Worm (Caenorhabditis elegans) whole organism, L4 larva: ENCODE measurements around the gene Y55B1AR.2.

ENCODE experiments used
- D1046.2 ChIP-seq: fragments of 200-800 bp; sonication (Bioruptor generic); IDR thresholded peaks from 2 replicates; pipeline ENCODE4 v1.3.6; 2022; ENCODE audit warnings: missing genetic modification characterization, missing compliant biosample characterization
- F26F4.8 ChIP-seq: fragments of 200-800 bp; sonication (Bioruptor generic); conservative IDR thresholded peaks from 2 replicates; pipeline ENCODE4 v1.3.6; 2022; ENCODE audit warnings: missing genetic modification characterization, missing compliant biosample characterization
- R02D3.7 ChIP-seq: fragments of 150-350 bp; sonication (generic microtip); optimal IDR thresholded peaks from 3 replicates; lab custom pipeline; 2014; ENCODE audit warnings: missing biosample characterization, missing genetic modification characterization
- T20F7.1 ChIP-seq: fragments of 200-800 bp; sonication (Bioruptor generic); optimal IDR thresholded peaks from 2 replicates; lab custom pipeline; 2018; ENCODE audit warnings: mild to moderate bottlenecking, missing genetic modification characterization, missing compliant biosample characterization
- T26A8.4 ChIP-seq: fragments of 200-800 bp; sonication (Bioruptor generic); IDR thresholded peaks from 2 replicates; pipeline ENCODE4 v1.3.6; 2022; ENCODE audit warnings: missing genetic modification characterization, missing compliant biosample characterization
- Y48G9A.11 ChIP-seq: fragments of 200-800 bp; sonication (Bioruptor generic); IDR thresholded peaks from 2 replicates; pipeline ENCODE4 v1.3.6; 2022; ENCODE audit warnings: missing genetic modification reagents, missing genetic modification characterization, missing compliant biosample characterization
- Y5F2A.4 ChIP-seq: fragments of 200-800 bp; sonication (Bioruptor generic); optimal IDR thresholded peaks from 2 replicates; lab custom pipeline; 2018; ENCODE audit warnings: mild to moderate bottlenecking, missing genetic modification characterization, missing compliant biosample characterization
- Y75B8A.6 ChIP-seq: fragments of 200-800 bp; sonication (Bioruptor generic); IDR thresholded peaks from 2 replicates; pipeline ENCODE4 v1.3.6; 2022; ENCODE audit warnings: missing genetic modification reagents, missing genetic modification characterization, missing compliant biosample characterization
- aha-1 ChIP-seq: fragments of 150-350 bp; peaks from one replicate; lab custom pipeline; 2014; ENCODE audit warnings: missing biosample characterization, missing genetic modification characterization
- aly-2 ChIP-seq: sonication (generic microtip); optimal IDR thresholded peaks from 2 replicates; lab custom pipeline; 2018; ENCODE audit warnings: missing biosample characterization, missing genetic modification characterization
- ama-1 ChIP-seq: fragments of 150-350 bp; optimal IDR thresholded peaks from 2 replicates; lab custom pipeline; 2014; ENCODE audit warnings: inconsistent platforms, mixed read lengths
- arid-1 ChIP-seq: fragments of 200-800 bp; sonication (Bioruptor generic); conservative IDR thresholded peaks from 2 replicates; pipeline ENCODE4 v1.3.6; 2022; ENCODE audit warnings: missing genetic modification reagents, missing genetic modification characterization, missing compliant biosample characterization
- ceh-32 ChIP-seq: sonication (generic microtip); optimal IDR thresholded peaks from 2 replicates; lab custom pipeline; 2016; ENCODE audit warnings: mild to moderate bottlenecking, missing genetic modification characterization, missing compliant biosample characterization; ENCODE audit not compliant: poor library complexity
- cey-2 ChIP-seq: sonication (generic microtip); optimal IDR thresholded peaks from 3 replicates; lab custom pipeline; 2017; ENCODE audit warnings: missing genetic modification characterization, mild to moderate bottlenecking, missing compliant biosample characterization, antibody characterized with exemption, borderline replicate concordance; ENCODE audit not compliant: insufficient read depth
- daf-19 ChIP-seq: fragments of 200-800 bp; sonication (Bioruptor generic); conservative IDR thresholded peaks from 2 replicates; pipeline ENCODE4 v1.3.6; 2022; ENCODE audit warnings: missing genetic modification characterization, missing compliant biosample characterization
- dpl-1 ChIP-seq: fragments of 150-350 bp; optimal IDR thresholded peaks from 2 replicates; lab custom pipeline; 2014; ENCODE audit warnings: missing biosample characterization, missing genetic modification reagents, missing genetic modification characterization
- dve-1 ChIP-seq: sonication (generic microtip); optimal IDR thresholded peaks from 2 replicates; lab custom pipeline; 2017; ENCODE audit warnings: antibody characterized with exemption, mild to moderate bottlenecking, missing genetic modification characterization, missing compliant biosample characterization; ENCODE audit not compliant: insufficient read depth
- egl-27 ChIP-seq: sonication (generic microtip); optimal IDR thresholded peaks from 3 replicates; lab custom pipeline; 2017; ENCODE audit warnings: missing biosample characterization, missing genetic modification reagents, missing genetic modification characterization
- egl-43 ChIP-seq: fragments of 200-800 bp; sonication (Bioruptor generic); IDR thresholded peaks from 2 replicates; pipeline ENCODE4 v1.3.6; 2022; ENCODE audit warnings: missing genetic modification reagents, missing genetic modification characterization, missing compliant biosample characterization
- fkh-10 ChIP-seq: fragments of 150-350 bp; optimal IDR thresholded peaks from 2 replicates; lab custom pipeline; 2014; ENCODE audit warnings: missing biosample characterization, missing genetic modification reagents, missing genetic modification characterization
- fos-1 ChIP-seq: fragments of 150-350 bp; optimal IDR thresholded peaks from 2 replicates; lab custom pipeline; 2014; ENCODE audit warnings: missing biosample characterization, missing genetic modification characterization
- gei-8 ChIP-seq: fragments of 200-800 bp; sonication (Bioruptor generic); optimal IDR thresholded peaks from 2 replicates; lab custom pipeline; 2018; ENCODE audit warnings: mild to moderate bottlenecking, missing genetic modification characterization, missing compliant biosample characterization
- hif-1 ChIP-seq, 2 experiments: sonication (generic microtip); optimal IDR thresholded peaks; 2 replicates each; lab custom pipeline; 2016 to 2017; ENCODE audit warnings: missing compliant biosample characterization in 2 of 2, missing genetic modification characterization in 2 of 2, missing genetic modification reagents in 2 of 2, missing genotype in 2 of 2, mild to moderate bottlenecking in 1 of 2
- hlh-30 ChIP-seq: sonication (generic microtip); optimal IDR thresholded peaks from 2 replicates; lab custom pipeline; 2017; ENCODE audit warnings: antibody characterized with exemption, mild to moderate bottlenecking, missing genetic modification characterization, missing compliant biosample characterization; ENCODE audit not compliant: insufficient read depth
- hmg-1.1 ChIP-seq: fragments of 200-800 bp; sonication (Bioruptor generic); IDR thresholded peaks from 2 replicates; pipeline ENCODE4 v1.3.6; 2022; ENCODE audit warnings: missing genetic modification reagents, missing genetic modification characterization, missing compliant biosample characterization
- lin-29 ChIP-seq: fragments of 200-800 bp; sonication (Bioruptor generic); IDR thresholded peaks from 2 replicates; pipeline ENCODE4 v1.3.6; 2022; ENCODE audit warnings: missing genetic modification reagents, missing genetic modification characterization, missing compliant biosample characterization
- lin-38 ChIP-seq: fragments of 200-800 bp; sonication (Bioruptor generic); IDR thresholded peaks from 2 replicates; pipeline ENCODE4 v1.3.6; 2022; ENCODE audit warnings: missing genetic modification reagents, missing genetic modification characterization, missing compliant biosample characterization
- lir-3 ChIP-seq: sonication (generic microtip); optimal IDR thresholded peaks from 2 replicates; lab custom pipeline; 2016; ENCODE audit warnings: mild to moderate bottlenecking, missing genetic modification characterization, missing compliant biosample characterization
- lsy-2 ChIP-seq, 2 experiments: fragments of 150-350 bp in 1 of 2; sonication (generic microtip) in 1 of 2; optimal IDR thresholded peaks; 2 replicates each; lab custom pipeline; 2014 to 2017; ENCODE audit warnings: missing biosample characterization in 2 of 2, missing genetic modification characterization in 2 of 2
- madf-9 ChIP-seq: fragments of 200-800 bp; sonication (Bioruptor generic); conservative IDR thresholded peaks from 2 replicates; pipeline ENCODE4 v1.3.6; 2022; ENCODE audit warnings: missing genetic modification reagents, missing genetic modification characterization, missing compliant biosample characterization
- mdl-1 ChIP-seq, 2 experiments: fragments of 150-350 bp in 1 of 2; sonication (generic microtip) in 1 of 2; optimal IDR thresholded peaks; 2 replicates each; lab custom pipeline; 2014 to 2017; ENCODE audit warnings: missing biosample characterization in 2 of 2, missing genetic modification characterization in 2 of 2
- mep-1 ChIP-seq: fragments of 150-350 bp; sonication (generic microtip); optimal IDR thresholded peaks from 3 replicates; lab custom pipeline; 2014; ENCODE audit warnings: missing biosample characterization, missing genetic modification characterization
- mes-2 ChIP-seq: sonication (generic microtip); optimal IDR thresholded peaks from 2 replicates; lab custom pipeline; 2016; ENCODE audit warnings: missing genotype, mild to moderate bottlenecking, missing genetic modification characterization, missing compliant biosample characterization; ENCODE audit not compliant: poor library complexity, severe bottlenecking
- nhr-10 ChIP-seq: fragments of 150-350 bp; optimal IDR thresholded peaks from 2 replicates; lab custom pipeline; 2014; ENCODE audit warnings: missing biosample characterization, missing genetic modification characterization
- nhr-111 ChIP-seq: fragments of 200-800 bp; sonication (Bioruptor generic); optimal IDR thresholded peaks from 2 replicates; lab custom pipeline; 2018; ENCODE audit warnings: mild to moderate bottlenecking, missing genetic modification characterization, missing compliant biosample characterization
- nhr-237 ChIP-seq: sonication (generic microtip); optimal IDR thresholded peaks from 2 replicates; lab custom pipeline; 2017; ENCODE audit warnings: missing biosample characterization, missing genetic modification characterization
- nhr-48 ChIP-seq: sonication (generic microtip); optimal IDR thresholded peaks from 2 replicates; lab custom pipeline; 2016; ENCODE audit warnings: mild to moderate bottlenecking, missing genetic modification characterization, missing compliant biosample characterization
- nhr-77 ChIP-seq: fragments of 150-350 bp; optimal IDR thresholded peaks from 2 replicates; lab custom pipeline; 2014; ENCODE audit warnings: missing biosample characterization, missing genetic modification characterization
- php-3 ChIP-seq: fragments of 200-800 bp; sonication (Bioruptor generic); IDR thresholded peaks from 2 replicates; pipeline ENCODE4 v1.3.6; 2022; ENCODE audit warnings: missing genetic modification reagents, missing genetic modification characterization, missing compliant biosample characterization
- pqm-1 ChIP-seq: sonication (generic microtip); optimal IDR thresholded peaks from 2 replicates; lab custom pipeline; 2017; ENCODE audit warnings: missing biosample characterization, missing genetic modification characterization
- sdz-12 ChIP-seq: fragments of 200-800 bp; sonication (Bioruptor generic); optimal IDR thresholded peaks from 2 replicates; lab custom pipeline; 2018; ENCODE audit warnings: mild to moderate bottlenecking, missing genetic modification characterization, missing compliant biosample characterization
- spr-1 ChIP-seq: sonication (generic microtip); optimal IDR thresholded peaks from 2 replicates; lab custom pipeline; 2016; ENCODE audit warnings: mild to moderate bottlenecking, missing genetic modification characterization, missing compliant biosample characterization
- tag-97 ChIP-seq: fragments of 200-800 bp; sonication (Bioruptor generic); IDR thresholded peaks from 2 replicates; pipeline ENCODE4 v1.3.6; 2022; ENCODE audit warnings: missing genetic modification characterization, missing compliant biosample characterization
- unc-39 ChIP-seq: sonication (generic microtip); optimal IDR thresholded peaks from 2 replicates; lab custom pipeline; 2017; ENCODE audit warnings: missing biosample characterization, missing genetic modification characterization
- vab-7 ChIP-seq: fragments of 200-800 bp; sonication (Bioruptor generic); IDR thresholded peaks from 2 replicates; pipeline ENCODE4 v1.3.6; 2022; ENCODE audit warnings: missing genetic modification reagents, missing genetic modification characterization, missing compliant biosample characterization
- zfp-2 ChIP-seq: sonication (generic microtip); optimal IDR thresholded peaks from 2 replicates; lab custom pipeline; 2016; ENCODE audit warnings: mild to moderate bottlenecking, missing genetic modification characterization, missing compliant biosample characterization
- zip-11 ChIP-seq: fragments of 200-800 bp; sonication (Bioruptor generic); IDR thresholded peaks from 2 replicates; pipeline ENCODE4 v1.3.6; 2022; ENCODE audit warnings: missing genetic modification characterization, missing compliant biosample characterization
- ztf-11 ChIP-seq: fragments of 150-350 bp; optimal IDR thresholded peaks from 2 replicates; lab custom pipeline; 2014; ENCODE audit warnings: missing biosample characterization, missing genetic modification characterization
- ztf-7 ChIP-seq: fragments of 150-350 bp; optimal IDR thresholded peaks from 2 replicates; lab custom pipeline; 2014; ENCODE audit warnings: missing biosample characterization, missing genetic modification characterization

Y55B1AR.2 gene

DNA sequence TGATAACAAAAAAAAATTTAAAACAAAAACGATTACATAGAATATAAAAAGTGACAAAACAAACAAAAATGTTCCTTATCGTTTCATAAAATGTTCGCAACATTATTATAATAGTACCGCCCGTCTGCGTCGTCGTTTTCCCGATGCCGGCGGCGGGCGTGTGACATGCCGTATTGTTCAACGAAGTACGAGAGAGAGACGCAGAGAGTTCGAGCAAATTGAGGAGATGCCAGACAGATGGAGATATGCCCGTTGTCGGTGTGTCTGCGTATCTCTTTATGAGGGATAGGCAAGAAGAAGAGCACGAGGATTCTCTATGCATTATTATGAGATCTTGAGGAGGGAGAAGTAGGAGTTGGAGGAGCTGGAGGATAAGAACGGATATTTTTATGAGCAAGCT, 25.2 kb upstream of the Y55B1AR.2 start (continued):
- no peak for TF ChIP-seq Y48G9A.11 (GFP tag; lab: Robert Waterston, UW)
- peak in 1 of 2 experiments; percentile 81 for TF ChIP-seq hif-1 (tag; optimal IDR thresholded peaks at IDR 0.05; lab: Kevin White, UChicago)
- TF ChIP-seq nhr-10 (tag; lab: Kevin White, UChicago), result no peak
- peak; percentile 66; the same call in 1 of the 2 replicates for TF ChIP-seq T26A8.4 (GFP tag; lab: Robert Waterston, UW)
- TF ChIP-seq spr-1 (tag; lab: Kevin White, UChicago), result peak; percentile 53
- TF ChIP-seq lin-29 (GFP tag; lab: Robert Waterston, UW), result no peak

DNA sequence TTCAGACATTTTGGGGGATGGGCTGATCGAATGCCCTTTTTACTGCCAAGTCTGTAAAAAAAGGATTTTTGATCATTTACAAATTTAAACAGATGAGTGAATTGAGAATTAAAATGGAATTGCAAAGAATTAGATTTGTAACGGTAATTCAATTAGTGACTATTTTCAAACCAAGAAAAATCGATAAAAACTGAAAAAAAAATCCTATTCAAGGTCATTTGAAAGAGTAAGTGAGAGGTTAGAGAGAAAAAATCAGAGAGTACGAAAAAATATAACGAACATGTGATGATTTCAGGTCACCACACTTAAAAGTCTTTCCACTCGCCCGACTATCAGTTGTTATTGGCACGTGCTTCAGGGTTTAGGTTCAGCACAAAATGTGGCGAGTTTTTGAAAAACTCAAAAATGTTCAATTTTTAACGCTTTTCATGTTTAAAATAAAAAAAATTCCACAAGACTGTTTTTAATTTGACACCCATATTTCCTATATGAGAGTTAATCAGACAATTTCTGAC, 21.7 kb upstream of the Y55B1AR.2 start, which contains the start of gene T19C3.4:
T19C3.4 (minus strand) TSS at position 51 of the 515 bp plus-strand sequence.
- peak in 1 of 2 experiments; percentile 63 for TF ChIP-seq mdl-1 (tag; optimal IDR thresholded peaks at IDR 0.05; lab: Kevin White, UChicago)
- peak; percentile 19 for TF ChIP-seq mep-1 (tag; lab: Kevin White, UChicago)
- peak; percentile 58 for TF ChIP-seq dve-1
- TF ChIP-seq zfp-2 (tag; lab: Kevin White, UChicago), result no peak
- TF ChIP-seq tag-97 (GFP tag; lab: Robert Waterston, UW), result no peak
- TF ChIP-seq egl-43 (GFP tag; lab: Robert Waterston, UW), result no peak
- TF ChIP-seq nhr-77, result peak; percentile 57
- no peak for TF ChIP-seq pqm-1 (tag; lab: Kevin White, UChicago)
- TF ChIP-seq egl-27 (tag; lab: Kevin White, UChicago), result no peak
- TF ChIP-seq nhr-48 (tag; lab: Kevin White, UChicago), result no peak
- TF ChIP-seq nhr-237 (tag; lab: Kevin White, UChicago), result no peak
- TF ChIP-seq F26F4.8, result no peak
- TF ChIP-seq unc-39 (tag; lab: Kevin White, UChicago), result no peak
- no peak for TF ChIP-seq vab-7 (GFP tag; lab: Robert Waterston, UW)
- TF ChIP-seq nhr-111 (GFP tag; lab: Kevin White, UChicago), result no peak
- no peak for TF ChIP-seq dpl-1 (GFP tag; lab: Kevin White, UChicago)
- TF ChIP-seq ztf-7 (tag; lab: Kevin White, UChicago), result no peak
- TF ChIP-seq aha-1 (tag; lab: Kevin White, UChicago), result peak; percentile 23
- TF ChIP-seq aly-2 (tag; lab: Kevin White, UChicago), result no peak
- no peak for TF ChIP-seq daf-19
- no peak for TF ChIP-seq lir-3 (tag; lab: Kevin White, UChicago)
- no peak for TF ChIP-seq zip-11 (GFP tag; lab: Robert Waterston, UW)
- peak; percentile 87 for TF ChIP-seq hlh-30
- TF ChIP-seq Y75B8A.6, result no peak
- peak in 1 of 2 experiments; percentile 22 for TF ChIP-seq lsy-2 (tag; optimal IDR thresholded peaks at IDR 0.05; lab: Kevin White, UChicago)
- no peak for TF ChIP-seq Y48G9A.11 (GFP tag; lab: Robert Waterston, UW)
- TF ChIP-seq madf-9 (GFP tag; lab: Robert Waterston, UW), result no peak
- no peak for TF ChIP-seq ceh-32 (tag; lab: Kevin White, UChicago)
- no peak for TF ChIP-seq gei-8
- TF ChIP-seq cey-2 (tag; lab: Kevin White, UChicago), result no peak
- TF ChIP-seq fos-1 (tag; lab: Kevin White, UChicago), result no peak
- no peak for TF ChIP-seq ztf-11
- TF ChIP-seq hmg-1.1, result no peak
- no peak for TF ChIP-seq arid-1 (GFP tag; lab: Robert Waterston, UW)
- TF ChIP-seq D1046.2, result no peak
- no peak for TF ChIP-seq Y5F2A.4
- no peak for TF ChIP-seq R02D3.7 (tag; lab: Kevin White, UChicago)
- no peak for TF ChIP-seq sdz-12 (GFP tag; lab: Kevin White, UChicago)
- TF ChIP-seq nhr-10 (tag; lab: Kevin White, UChicago), result no peak
- no peak for TF ChIP-seq fkh-10 (GFP tag; lab: Kevin White, UChicago)
- no peak for TF ChIP-seq hif-1 (tag; optimal IDR thresholded peaks at IDR 0.05; lab: Kevin White, UChicago)
- TF ChIP-seq T20F7.1 (GFP tag; lab: Kevin White, UChicago), result no peak
- no peak for TF ChIP-seq ama-1 (lab: Kevin White, UChicago)
- no peak for TF ChIP-seq mes-2 (tag; lab: Kevin White, UChicago)
- no peak for TF ChIP-seq lin-38 (GFP tag; lab: Robert Waterston, UW)
- 0 out of 2 replicates have a peak, but pooled peaks have one; percentile 44 for TF ChIP-seq php-3 (GFP tag; lab: Robert Waterston, UW)
